Worm (Caenorhabditis elegans) whole organism, L3 larva: ENCODE measurements around the gene str-108.

Experiments used
- R02D3.7 ChIP-seq: fragments of 150-350 bp; optimal IDR thresholded peaks from 2 replicates; lab custom pipeline; 2014; ENCODE audit warnings: missing biosample characterization, missing genetic modification characterization
- aly-2 ChIP-seq: fragments of 150-350 bp; optimal IDR thresholded peaks from 2 replicates; lab custom pipeline; 2014; ENCODE audit warnings: missing biosample characterization, missing genetic modification characterization
- ama-1 ChIP-seq: fragments of 150-350 bp; optimal IDR thresholded peaks from 2 replicates; lab custom pipeline; 2018
- ceh-16 ChIP-seq: sonication (generic microtip); optimal IDR thresholded peaks from 2 replicates; lab custom pipeline; 2017; ENCODE audit warnings: missing biosample characterization, missing genetic modification characterization
- ceh-28 ChIP-seq: fragments of 150-350 bp; optimal IDR thresholded peaks from 2 replicates; lab custom pipeline; 2014; ENCODE audit warnings: missing biosample characterization, missing genetic modification reagents, missing genetic modification characterization
- ceh-9 ChIP-seq: sonication (generic microtip); optimal IDR thresholded peaks from 2 replicates; lab custom pipeline; 2018; ENCODE audit warnings: missing biosample characterization, missing genetic modification characterization
- daf-12 ChIP-seq: fragments of 150-350 bp; optimal IDR thresholded peaks from 2 replicates; lab custom pipeline; 2014; ENCODE audit warnings: missing biosample characterization, missing genetic modification reagents, missing genetic modification characterization
- egl-27 ChIP-seq: sonication (generic microtip); optimal IDR thresholded peaks from 4 replicates; lab custom pipeline; 2017; ENCODE audit warnings: missing biosample characterization, missing genetic modification reagents, missing genetic modification characterization
- egl-5 ChIP-seq: fragments of 150-350 bp; optimal IDR thresholded peaks from 2 replicates; lab custom pipeline; 2017; ENCODE audit warnings: missing biosample characterization, missing genetic modification reagents, missing genetic modification characterization, inconsistent platforms
- elt-1 ChIP-seq: fragments of 150-350 bp; optimal IDR thresholded peaks from 2 replicates; lab custom pipeline; 2014; ENCODE audit warnings: missing biosample characterization, missing genetic modification characterization
- elt-2 ChIP-seq: sonication (generic microtip); optimal IDR thresholded peaks from 2 replicates; lab custom pipeline; 2016; ENCODE audit warnings: missing genetic modification reagents, mild to moderate bottlenecking, missing genetic modification characterization, missing compliant biosample characterization
- elt-3 ChIP-seq, 3 experiments: fragments of 150-350 bp in 1 of 3; sonication (generic microtip) in 2 of 3; optimal IDR thresholded peaks; 2 replicates in 2 of 3; 4 replicates in 1 of 3; lab custom pipeline; 2014 to 2017; ENCODE audit warnings: missing biosample characterization in 3 of 3, missing genetic modification characterization in 3 of 3
- fkh-10 ChIP-seq: sonication (generic microtip); optimal IDR thresholded peaks from 2 replicates; lab custom pipeline; 2017; ENCODE audit warnings: missing biosample characterization, missing genetic modification reagents, missing genetic modification characterization
- fkh-2 ChIP-seq: fragments of 150-350 bp; optimal IDR thresholded peaks from 2 replicates; lab custom pipeline; 2014; ENCODE audit warnings: missing biosample characterization, missing genetic modification reagents, missing genetic modification characterization
- hmg-11 ChIP-seq: sonication (generic microtip); optimal IDR thresholded peaks from 2 replicates; lab custom pipeline; 2016; ENCODE audit warnings: missing genetic modification characterization, missing compliant biosample characterization
- jun-1 ChIP-seq: fragments of 150-350 bp; optimal IDR thresholded peaks from 2 replicates; lab custom pipeline; 2014; ENCODE audit warnings: missing biosample characterization, missing genetic modification reagents, missing genetic modification characterization
- lin-39 ChIP-seq: fragments of 150-350 bp; optimal IDR thresholded peaks from 2 replicates; lab custom pipeline; 2018; ENCODE audit warnings: missing biosample characterization, missing genetic modification reagents, missing genetic modification characterization
- lsy-12 ChIP-seq: sonication (generic microtip); optimal IDR thresholded peaks from 2 replicates; lab custom pipeline; 2016; ENCODE audit warnings: mild to moderate bottlenecking, missing genetic modification characterization, missing compliant biosample characterization
- mdl-1 ChIP-seq: fragments of 150-350 bp; optimal IDR thresholded peaks from 2 replicates; lab custom pipeline; 2014; ENCODE audit warnings: missing biosample characterization, missing genetic modification characterization
- mml-1 ChIP-seq: fragments of 150-350 bp; sonication (generic microtip); optimal IDR thresholded peaks from 3 replicates; lab custom pipeline; 2014; ENCODE audit warnings: missing biosample characterization, missing genetic modification characterization
- nfya-1 ChIP-seq: sonication (generic microtip); optimal IDR thresholded peaks from 2 replicates; lab custom pipeline; 2017; ENCODE audit warnings: missing genetic modification characterization, mild to moderate bottlenecking, missing compliant biosample characterization, antibody characterized with exemption, moderate library complexity; ENCODE audit not compliant: insufficient read depth
- nhr-12 ChIP-seq: fragments of 150-350 bp; optimal IDR thresholded peaks from 2 replicates; lab custom pipeline; 2014; ENCODE audit warnings: missing biosample characterization, missing genetic modification characterization
- nhr-23 ChIP-seq: fragments of 150-350 bp; optimal IDR thresholded peaks from 2 replicates; lab custom pipeline; 2014; ENCODE audit warnings: missing biosample characterization, missing genetic modification reagents, missing genetic modification characterization
- nhr-25 ChIP-seq: sonication (generic microtip); optimal IDR thresholded peaks from 2 replicates; lab custom pipeline; 2017; ENCODE audit warnings: missing biosample characterization, missing genetic modification characterization
- nhr-28 ChIP-seq: fragments of 150-350 bp; optimal IDR thresholded peaks from 2 replicates; lab custom pipeline; 2014; ENCODE audit warnings: missing biosample characterization, missing genetic modification characterization
- nhr-43 ChIP-seq: sonication (generic microtip); optimal IDR thresholded peaks from 2 replicates; lab custom pipeline; 2016; ENCODE audit warnings: mild to moderate bottlenecking, missing genetic modification characterization, missing compliant biosample characterization; ENCODE audit not compliant: poor library complexity, severe bottlenecking
- nhr-77 ChIP-seq: fragments of 150-350 bp; optimal IDR thresholded peaks from 2 replicates; lab custom pipeline; 2014; ENCODE audit warnings: missing biosample characterization, missing genetic modification characterization
- pha-4 ChIP-seq: fragments of 150-350 bp; optimal IDR thresholded peaks from 2 replicates; lab custom pipeline; 2014; ENCODE audit warnings: missing biosample characterization, missing genetic modification reagents, missing genetic modification characterization
- pqm-1 ChIP-seq: fragments of 150-350 bp; optimal IDR thresholded peaks from 2 replicates; lab custom pipeline; 2017; ENCODE audit warnings: missing biosample characterization, missing genetic modification characterization, inconsistent platforms
- sea-2 ChIP-seq: fragments of 150-350 bp; sonication (generic microtip); optimal IDR thresholded peaks from 4 replicates; lab custom pipeline; 2014; ENCODE audit warnings: missing biosample characterization, missing genetic modification reagents, missing genetic modification characterization
- snpc-4 ChIP-seq: fragments of 150-350 bp; optimal IDR thresholded peaks from 2 replicates; lab custom pipeline; 2014; ENCODE audit warnings: missing biosample characterization, missing genetic modification characterization
- tbx-2 ChIP-seq: sonication (generic microtip); optimal IDR thresholded peaks from 2 replicates; lab custom pipeline; 2016; ENCODE audit warnings: mild to moderate bottlenecking, missing genetic modification characterization, missing compliant biosample characterization
- unc-62 ChIP-seq: fragments of 150-350 bp; sonication (generic microtip); optimal IDR thresholded peaks from 4 replicates; lab custom pipeline; 2014; ENCODE audit warnings: missing biosample characterization, missing genetic modification reagents, missing genetic modification characterization
- ztf-11 ChIP-seq: fragments of 150-350 bp; optimal IDR thresholded peaks from 2 replicates; lab custom pipeline; 2014; ENCODE audit warnings: missing biosample characterization, missing genetic modification characterization
- ztf-4 ChIP-seq: fragments of 150-350 bp; optimal IDR thresholded peaks from 2 replicates; lab custom pipeline; 2014; ENCODE audit warnings: missing biosample characterization, missing genetic modification characterization

str-108 gene

ce11 chrV:16127401-16127800, 38.6 kb upstream of the str-108 start, which contains the start of gene fbxa-143:
fbxa-143 (minus strand) TSS chrV:16127501.
- TF ChIP-seq nhr-77 (tag; lab: Kevin White, UChicago) (no peak), unc-62 (no peak), ceh-28 (tag; lab: Kevin White, UChicago) (no peak), ceh-16 (no peak), egl-27 (tag; lab: Kevin White, UChicago) (no peak), jun-1 (tag; lab: Kevin White, UChicago) (no peak), nhr-28 (tag; lab: Kevin White, UChicago) (no peak), mdl-1 (no peak), nfya-1 (tag; lab: Kevin White, UChicago) (no peak), nhr-43 (no peak), nhr-25 (tag; lab: Kevin White, UChicago) (no peak), lsy-12 (no peak), elt-2 (tag; lab: Kevin White, UChicago) (no peak)

ce11 chrV:16129116-16129515, 36.9 kb upstream of the str-108 start:
- TF ChIP-seq egl-27 (tag; lab: Kevin White, UChicago) (no peak), pqm-1 (tag; lab: Kevin White, UChicago) (peak; percentile 74), pha-4 (peak; percentile 49), elt-2 (tag; lab: Kevin White, UChicago) (peak; percentile 63)
- TF ChIP-seq, all 47 proteins: peak for 3

ce11 chrV:16131249-16131648, 34.8 kb upstream of the str-108 start, which contains the start of gene fbxa-142:
fbxa-142 (minus strand) TSS chrV:16131349.
- TF ChIP-seq aly-2 (tag; lab: Kevin White, UChicago) = no peak
- TF ChIP-seq ceh-28 (tag; lab: Kevin White, UChicago) = no peak
- TF ChIP-seq lin-39 (tag; lab: Kevin White, UChicago) = no peak
- no peak for TF ChIP-seq tbx-2 (tag; lab: Kevin White, UChicago)
- TF ChIP-seq ztf-4 (tag; lab: Kevin White, UChicago) = no peak
- TF ChIP-seq daf-12 = no peak
- no peak for TF ChIP-seq nhr-25 (tag; lab: Kevin White, UChicago)
- TF ChIP-seq fkh-10 = no peak
- TF ChIP-seq nhr-28 (tag; lab: Kevin White, UChicago) = no peak
- TF ChIP-seq mml-1 = no peak
- no peak for TF ChIP-seq snpc-4 (tag; lab: Kevin White, UChicago)
- TF ChIP-seq R02D3.7 (tag; lab: Kevin White, UChicago) = no peak
- TF ChIP-seq, all 47 proteins: peak for 0

ce11 chrV:16132215-16132614, 33.8 kb upstream of the str-108 start:
- TF ChIP-seq nhr-25 (tag; lab: Kevin White, UChicago) (no peak), ama-1 (no peak), daf-12 (no peak), nhr-43 (no peak), nhr-23 (tag; lab: Kevin White, UChicago) (no peak), nhr-12 (tag; lab: Kevin White, UChicago) (no peak), nfya-1 (tag; lab: Kevin White, UChicago) (no peak), egl-27 (tag; lab: Kevin White, UChicago) (no peak), sea-2 (GFP tag; lab: Kevin White, UChicago) (no peak), elt-1 (tag; lab: Kevin White, UChicago) (no peak), hmg-11 (no peak), fkh-2 (tag; lab: Kevin White, UChicago) (no peak), mml-1 (no peak), unc-62 (no peak), ztf-11 (tag; lab: Kevin White, UChicago) (no peak)

- no peak for TF ChIP-seq pha-4
- no peak for TF ChIP-seq daf-12
- TF ChIP-seq elt-2 (tag; lab: Kevin White, UChicago) = no peak
- TF ChIP-seq egl-5 (tag; lab: Kevin White, UChicago) = no peak
- no peak for TF ChIP-seq ztf-4 (tag; lab: Kevin White, UChicago)
- TF ChIP-seq ceh-28 (tag; lab: Kevin White, UChicago) = no peak
- TF ChIP-seq tbx-2 (tag; lab: Kevin White, UChicago) = no peak
- TF ChIP-seq egl-27 (tag; lab: Kevin White, UChicago) = no peak
- TF ChIP-seq sea-2 (GFP tag; lab: Kevin White, UChicago) = no peak
- TF ChIP-seq ceh-9 (tag; lab: Kevin White, UChicago) = no peak
- TF ChIP-seq elt-3 (tag; optimal IDR thresholded peaks at IDR 0.05; lab: Kevin White, UChicago) = no peak
- TF ChIP-seq nhr-77 (tag; lab: Kevin White, UChicago) = no peak
- TF ChIP-seq snpc-4 (tag; lab: Kevin White, UChicago) = no peak
- no peak for TF ChIP-seq nfya-1 (tag; lab: Kevin White, UChicago)
- TF ChIP-seq ama-1 = no peak
- TF ChIP-seq, all 47 proteins: peak for 0
Observed at ce11 chrV:16132705-16133104, 33.3 kb upstream of the str-108 start, which contains the start of gene fbxa-144. fbxa-144 (minus strand) TSS chrV:16132805.
